Worm (Caenorhabditis elegans): ENCODE measurements around the gene F35E8.1.

- TF ChIP-seq tab-1 (GFP tag; IDR thresholded peaks at IDR 0.05) (no peak), ztf-23 (GFP tag; IDR thresholded peaks at IDR 0.05) (no peak), cog-1 (tag; optimal IDR thresholded peaks at IDR 0.05) (no peak), flt-1 (GFP tag; IDR thresholded peaks at IDR 0.05) (no peak)
These were observed 37.7 kb upstream of the F35E8.1 start, which contains the start of gene srw-53 for ce11 chrV:15943125-15943524.

Measured in whole organism, midembryonic.